Worm (Caenorhabditis elegans): Measurements from ENCODE around the gene pfd-2.
A peak's percentile ranks its signal among the peaks of the same experiment; 100 is the strongest.

The pfd-2 gene

DNA sequence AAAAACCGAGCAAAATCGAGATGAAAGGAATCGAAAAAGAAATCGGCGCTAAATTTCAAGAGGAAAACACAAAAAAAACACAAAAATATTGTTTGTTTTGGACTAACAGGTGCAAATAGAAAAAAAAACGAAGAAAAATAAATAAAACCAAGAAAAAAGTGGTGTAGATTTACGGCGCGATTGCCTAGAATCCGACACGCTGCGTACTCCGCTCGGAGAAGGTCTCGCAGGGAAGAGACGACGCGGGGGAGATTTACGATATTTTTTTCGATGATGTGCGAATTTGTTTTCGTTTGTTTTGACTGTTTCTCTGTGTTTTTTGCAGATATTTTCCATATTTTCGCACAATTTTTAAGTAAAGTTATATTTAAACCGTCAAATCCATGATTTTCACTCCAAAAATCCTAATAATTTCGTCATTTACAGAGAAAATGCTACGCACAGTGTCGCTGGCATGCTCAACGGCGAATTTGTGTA, 27.3 kb upstream of the pfd-2 start, which contains the start of gene sco-1 (continued):
- peak; percentile 35 for TF ChIP-seq snpc-4 (GFP tag; optimal IDR thresholded peaks at IDR 0.05)
- peak in 3 of 4 experiments; percentile 49 to 68 (median 54) for TF ChIP-seq snpc-4 (tag; optimal IDR thresholded peaks at IDR 0.05)
- TF ChIP-seq dpff-1 (tag; optimal IDR thresholded peaks at IDR 0.05) = no peak
- peak; percentile 13 for TF ChIP-seq him-1 (tag; optimal IDR thresholded peaks at IDR 0.05)
- TF ChIP-seq akir-1 (GFP tag; optimal IDR thresholded peaks at IDR 0.05) = peak; percentile 53
- TF ChIP-seq B0019.2 (GFP tag; conservative IDR thresholded peaks at IDR 0.05) = peak; percentile 99
- TF ChIP-seq Y95B8A.8 (GFP tag; IDR thresholded peaks at IDR 0.05) = peak; percentile 85
- TF ChIP-seq hsf-1 (GFP tag; IDR thresholded peaks at IDR 0.05) = peak; percentile 61; the same call in 1 of the 2 replicates
- TF ChIP-seq lag-1 (GFP tag; IDR thresholded peaks at IDR 0.05) = no peak
- TF ChIP-seq bed-2 (GFP tag; IDR thresholded peaks at IDR 0.05) = peak; percentile 95
- TF ChIP-seq rcor-1 (GFP tag; IDR thresholded peaks at IDR 0.05) = peak; percentile 91
- TF ChIP-seq C17E4.6 (GFP tag; IDR thresholded peaks at IDR 0.05) = 0 out of 2 replicates have a peak, but pooled peaks have one; percentile 58
- TF ChIP-seq tbx-9 (tag; optimal IDR thresholded peaks at IDR 0.05; ENCODE audit: borderline replicate concordance) = no peak
- TF ChIP-seq xnd-1 (tag; optimal IDR thresholded peaks at IDR 0.05) = peak; percentile 54
- no peak for TF ChIP-seq ztf-22 (GFP tag; optimal IDR thresholded peaks at IDR 0.05)
- TF ChIP-seq madf-10 (tag; optimal IDR thresholded peaks at IDR 0.05) = peak; percentile 75
- TF ChIP-seq F49E8.2 (tag; optimal IDR thresholded peaks at IDR 0.05; ENCODE audit: insufficient read depth) = peak; percentile 1
- TF ChIP-seq nfya-1 (tag; optimal IDR thresholded peaks at IDR 0.05; ENCODE audit: borderline replicate concordance, insufficient read depth) = no peak
- TF ChIP-seq nhr-90 (tag; optimal IDR thresholded peaks at IDR 0.05) = no peak
- no peak for TF ChIP-seq ceh-40 (GFP tag; IDR thresholded peaks at IDR 0.05)
- TF ChIP-seq egl-18 (GFP tag; IDR thresholded peaks at IDR 0.05) = 0 out of 2 replicates have a peak, but pooled peaks have one; percentile 29
- TF ChIP-seq pha-4 (tag; optimal IDR thresholded peaks at IDR 0.05) = peak; percentile 96
- TF ChIP-seq F57A8.1 (GFP tag; optimal IDR thresholded peaks at IDR 0.05) = no peak
- TF ChIP-seq F33H1.4 (GFP tag; IDR thresholded peaks at IDR 0.05) = peak; percentile 100
- 0 out of 2 replicates have a peak, but pooled peaks have one; percentile 59 for TF ChIP-seq sea-2 (GFP tag; IDR thresholded peaks at IDR 0.05)
- TF ChIP-seq nhr-80 (tag; optimal IDR thresholded peaks at IDR 0.05) = peak; percentile 29
- peak; percentile 59 for TF ChIP-seq efl-1 (GFP tag; optimal IDR thresholded peaks at IDR 0.05)
- TF ChIP-seq ama-1 (optimal IDR thresholded peaks at IDR 0.05) = no peak
- no peak for TF ChIP-seq ama-1 (GFP tag; optimal IDR thresholded peaks at IDR 0.05)
- TF ChIP-seq ztf-26 (tag; optimal IDR thresholded peaks at IDR 0.05) = peak; percentile 81
- peak; percentile 55 for TF ChIP-seq ccch-3 (GFP tag; optimal IDR thresholded peaks at IDR 0.05)
- no peak for TF ChIP-seq F55B11.4 (tag; optimal IDR thresholded peaks at IDR 0.05; ENCODE audit: borderline replicate concordance, insufficient read depth)
- TF ChIP-seq aptf-2 (GFP tag; conservative IDR thresholded peaks at IDR 0.05) = peak; percentile 86
- TF ChIP-seq D2030.7 (GFP tag; IDR thresholded peaks at IDR 0.05) = peak; percentile 87
- peak; percentile 53 to 62 for TF ChIP-seq let-607 (tag; optimal IDR thresholded peaks at IDR 0.05)
- peak; percentile 95 for TF ChIP-seq nfyb-1 (GFP tag; IDR thresholded peaks at IDR 0.05)
- peak; percentile 94 for TF ChIP-seq Y53G8AR.9 (GFP tag; conservative IDR thresholded peaks at IDR 0.05)
- TF ChIP-seq atf-7 (tag; optimal IDR thresholded peaks at IDR 0.05) = peak; percentile 78
- peak; percentile 77 for TF ChIP-seq unc-130 (GFP tag; optimal IDR thresholded peaks at IDR 0.05)
- no peak for TF ChIP-seq mel-28 (tag; optimal IDR thresholded peaks at IDR 0.05; ENCODE audit: borderline replicate concordance)
- peak; percentile 73 for TF ChIP-seq attf-3 (GFP tag; conservative IDR thresholded peaks at IDR 0.05)
- no peak for TF ChIP-seq ceh-79 (tag; optimal IDR thresholded peaks at IDR 0.05)
- TF ChIP-seq sptf-2 (GFP tag; optimal IDR thresholded peaks at IDR 0.05) = peak; percentile 53
- peak; percentile 89 for TF ChIP-seq pbrm-1 (GFP tag; IDR thresholded peaks at IDR 0.05)
- peak; percentile 89 for TF ChIP-seq B0336.3 (GFP tag; IDR thresholded peaks at IDR 0.05)
- TF ChIP-seq F39B2.1 (GFP tag; IDR thresholded peaks at IDR 0.05) = no peak
- peak; percentile 54 for TF ChIP-seq zim-3 (tag; optimal IDR thresholded peaks at IDR 0.05)
- peak; percentile 68 for TF ChIP-seq hmg-1.2 (GFP tag; IDR thresholded peaks at IDR 0.05)
- peak; percentile 83 for TF ChIP-seq C06A6.2 (GFP tag; conservative IDR thresholded peaks at IDR 0.05)
